Fruit fly (Drosophila melanogaster) whole organism, wandering third instar larva: ENCODE measurements around the gene Arl4.

Source experiments
- CrebA ChIP-seq: fragments of 200-800 bp; sonication (Bioruptor generic); optimal IDR thresholded peaks from 2 replicates; lab custom pipeline; 2016; ENCODE audit warnings: missing biosample characterization, mild to moderate bottlenecking, missing genetic modification characterization, borderline replicate concordance
- Dfd ChIP-seq: fragments of >200 bp; optimal IDR thresholded peaks from 2 replicates; lab custom pipeline; 2017; ENCODE audit warnings: missing biosample characterization, missing genetic modification characterization
- GATAd ChIP-seq: sonication (Bioruptor generic); optimal IDR thresholded peaks from 2 replicates; lab custom pipeline; 2016; ENCODE audit warnings: missing biosample characterization, missing genetic modification characterization
- Myc ChIP-seq: fragments of >200 bp; optimal IDR thresholded peaks from 2 replicates; lab custom pipeline; 2017
- OdsH ChIP-seq: fragments of 200-800 bp; sonication (Bioruptor generic); optimal IDR thresholded peaks from 2 replicates; lab custom pipeline; 2016; ENCODE audit warnings: missing biosample characterization, mild to moderate bottlenecking, missing genetic modification characterization
- dl ChIP-seq, 2 experiments: fragments of 175-275, 200-275 bp in 1 of 2; fragments of 200-275 bp in 1 of 2; sonication (Bioruptor generic); optimal IDR thresholded peaks; lab custom pipeline; 2018; ENCODE audit warnings: mild to moderate bottlenecking in 2 of 2, missing biosample characterization in 2 of 2, missing genetic modification characterization in 2 of 2, moderate library complexity in 2 of 2; ENCODE audit not compliant: partially characterized antibody in 2 of 2, insufficient read depth in 1 of 2
- ey ChIP-seq: fragments of 200-800 bp; sonication (Bioruptor generic); optimal IDR thresholded peaks from 2 replicates; lab custom pipeline; 2016; ENCODE audit warnings: missing biosample characterization, missing genetic modification characterization
- h ChIP-seq: fragments of 200-800 bp; sonication (Bioruptor generic); optimal IDR thresholded peaks from 3 replicates; lab custom pipeline; 2016; ENCODE audit warnings: missing biosample characterization, mild to moderate bottlenecking, missing genetic modification characterization
- pan ChIP-seq: fragments of >200 bp; optimal IDR thresholded peaks from 2 replicates; lab custom pipeline; 2017
- psq ChIP-seq: fragments of 200-800 bp; sonication (Bioruptor generic); optimal IDR thresholded peaks from 3 replicates; lab custom pipeline; 2017; ENCODE audit warnings: missing biosample characterization, mild to moderate bottlenecking, missing genetic modification characterization, moderate library complexity
- usp ChIP-seq: fragments of >200 bp; optimal IDR thresholded peaks from 2 replicates; lab custom pipeline; 2017; ENCODE audit warnings: missing biosample characterization, missing genetic modification characterization

DNA sequence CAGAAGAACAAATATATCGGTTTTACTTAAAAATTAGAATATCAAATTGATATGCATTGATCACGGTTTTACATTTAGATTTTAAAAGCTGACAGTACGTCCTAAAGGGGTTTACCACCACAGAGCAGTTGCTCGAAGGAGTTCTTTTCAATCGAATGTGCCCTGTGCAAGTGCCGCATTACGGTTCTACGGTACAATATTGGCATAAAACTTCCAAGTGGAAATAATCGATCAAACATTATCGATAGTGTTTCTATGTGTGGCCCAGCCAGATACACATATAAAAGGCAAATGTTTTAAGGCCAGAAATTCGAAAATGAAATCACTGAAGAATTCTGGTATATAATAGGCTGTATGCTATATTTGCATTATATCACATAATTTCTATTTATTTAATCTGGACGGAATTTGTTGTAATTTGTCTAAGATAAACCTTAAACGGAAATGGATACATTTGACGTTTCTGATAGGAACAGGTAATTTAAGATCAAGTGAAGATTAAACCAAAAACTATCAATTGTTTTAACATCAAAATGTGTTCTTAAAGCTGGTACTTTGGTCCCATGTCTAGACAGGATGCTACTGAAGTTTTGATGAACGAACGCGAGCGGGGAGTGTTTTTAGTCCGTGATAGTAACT, 30.9 kb upstream of the Arl4 start, which contains the start of gene Crk:
- no peak for TF ChIP-seq dl (GFP tag; optimal IDR thresholded peaks at IDR 0.05; lab: Kevin White, UChicago; ENCODE audit: insufficient read depth in 1 of 2, partially characterized antibody in 2 of 2)
- no peak for TF ChIP-seq usp
- TF ChIP-seq Myc, result peak; percentile 19
- no peak for TF ChIP-seq pan (lab: Kevin White, UChicago)
- no peak for TF ChIP-seq psq (GFP tag; lab: Kevin White, UChicago)
- TF ChIP-seq CrebA, result no peak
- TF ChIP-seq Dfd (GFP tag; lab: Kevin White, UChicago), result no peak
- no peak for TF ChIP-seq OdsH (GFP tag; lab: Kevin White, UChicago)
- TF ChIP-seq GATAd (GFP tag; lab: Kevin White, UChicago), result no peak
- TF ChIP-seq h (GFP tag; lab: Kevin White, UChicago), result no peak
- TF ChIP-seq ey (GFP tag; lab: Kevin White, UChicago), result no peak
